Worm (Caenorhabditis elegans) whole organism, young adult: ENCODE data around the gene glct-6.

ENCODE experiments used
- B0261.1 ChIP-seq: sonication (generic microtip); optimal IDR thresholded peaks from 2 replicates; lab custom pipeline; 2016; ENCODE audit warnings: mild to moderate bottlenecking, missing genetic modification characterization, moderate library complexity, missing compliant biosample characterization
- C06A6.2 ChIP-seq: fragments of 200-800 bp; sonication (Bioruptor generic); conservative IDR thresholded peaks from 2 replicates; pipeline ENCODE4 v1.3.6; 2022; ENCODE audit warnings: missing genetic modification characterization, missing compliant biosample characterization
- C17E4.6 ChIP-seq: fragments of 200-800 bp; sonication (Bioruptor generic); IDR thresholded peaks from 2 replicates; pipeline ENCODE4 v1.3.6; 2022; ENCODE audit warnings: missing genetic modification reagents, missing genetic modification characterization, missing compliant biosample characterization
- D2030.7 ChIP-seq: fragments of 200-800 bp; sonication (Bioruptor generic); IDR thresholded peaks from 2 replicates; pipeline ENCODE4 v1.3.6; 2022; ENCODE audit warnings: missing genetic modification reagents, missing genetic modification characterization, missing compliant biosample characterization
- F10E7.11 ChIP-seq: sonication (generic microtip); optimal IDR thresholded peaks from 2 replicates; lab custom pipeline; 2017; ENCODE audit warnings: mild to moderate bottlenecking, missing genetic modification characterization, moderate library complexity, missing compliant biosample characterization
- F57A8.1 ChIP-seq: fragments of 200-800 bp; sonication (Bioruptor generic); optimal IDR thresholded peaks from 2 replicates; lab custom pipeline; 2018; ENCODE audit warnings: mild to moderate bottlenecking, missing genetic modification characterization, moderate library complexity, missing compliant biosample characterization
- K11D2.4 ChIP-seq: fragments of 200-800 bp; sonication (Bioruptor generic); IDR thresholded peaks from 2 replicates; pipeline ENCODE4 v1.3.6; 2022; ENCODE audit warnings: missing genetic modification reagents, missing genetic modification characterization, missing compliant biosample characterization
- K12H6.12 ChIP-seq: fragments of 200-800 bp; sonication (Bioruptor generic); optimal IDR thresholded peaks from 2 replicates; lab custom pipeline; 2018; ENCODE audit warnings: mild to moderate bottlenecking, missing genetic modification characterization, missing compliant biosample characterization
- Y67H2A.10 ChIP-seq: fragments of 200-800 bp; sonication (Bioruptor generic); conservative IDR thresholded peaks from 2 replicates; pipeline ENCODE4 v1.3.6; 2022; ENCODE audit warnings: missing genetic modification reagents, missing genetic modification characterization, missing compliant biosample characterization
- Y95B8A.8 ChIP-seq: fragments of 200-800 bp; sonication (Bioruptor generic); IDR thresholded peaks from 2 replicates; pipeline ENCODE4 v1.3.6; 2022; ENCODE audit warnings: missing genetic modification reagents, missing genetic modification characterization, missing compliant biosample characterization
- akir-1 ChIP-seq: fragments of 200-800 bp; sonication (Bioruptor generic); optimal IDR thresholded peaks from 2 replicates; lab custom pipeline; 2018; ENCODE audit warnings: mild to moderate bottlenecking, missing genetic modification characterization, moderate library complexity, missing compliant biosample characterization
- bed-2 ChIP-seq: fragments of 200-800 bp; sonication (Bioruptor generic); IDR thresholded peaks from 2 replicates; pipeline ENCODE4 v1.3.6; 2022; ENCODE audit warnings: missing genetic modification reagents, missing genetic modification characterization, missing compliant biosample characterization
- ceh-27 ChIP-seq: fragments of 200-800 bp; sonication (Bioruptor generic); optimal IDR thresholded peaks from 2 replicates; lab custom pipeline; 2018; ENCODE audit warnings: mild to moderate bottlenecking, missing genetic modification characterization, moderate library complexity, missing compliant biosample characterization
- ceh-40 ChIP-seq: fragments of 200-800 bp; sonication (Bioruptor generic); IDR thresholded peaks from 2 replicates; pipeline ENCODE4 v1.3.6; 2022; ENCODE audit warnings: missing genetic modification characterization, missing compliant biosample characterization
- ceh-58 ChIP-seq: fragments of 200-800 bp; sonication (Bioruptor generic); IDR thresholded peaks from 2 replicates; pipeline ENCODE4 v1.3.6; 2022; ENCODE audit warnings: missing genetic modification characterization, missing compliant biosample characterization
- ceh-79 ChIP-seq: sonication (generic microtip); optimal IDR thresholded peaks from 2 replicates; lab custom pipeline; 2017; ENCODE audit warnings: mild to moderate bottlenecking, missing genetic modification characterization, missing compliant biosample characterization
- chd-7 ChIP-seq: sonication (generic microtip); optimal IDR thresholded peaks from 2 replicates; lab custom pipeline; 2016; ENCODE audit warnings: mild to moderate bottlenecking, missing genetic modification characterization, moderate library complexity, missing compliant biosample characterization
- dox-1 ChIP-seq: fragments of 200-800 bp; sonication (Bioruptor generic); IDR thresholded peaks from 2 replicates; pipeline ENCODE4 v1.3.6; 2022; ENCODE audit warnings: missing genetic modification reagents, missing genetic modification characterization, missing compliant biosample characterization
- dpff-1 ChIP-seq: sonication (generic microtip); optimal IDR thresholded peaks from 2 replicates; lab custom pipeline; 2017; ENCODE audit warnings: mild to moderate bottlenecking, missing genetic modification characterization, missing compliant biosample characterization
- dpl-1 ChIP-seq: fragments of 150-350 bp; optimal IDR thresholded peaks from 2 replicates; lab custom pipeline; 2014; ENCODE audit warnings: missing biosample characterization, missing genetic modification reagents, missing genetic modification characterization
- egl-18 ChIP-seq: fragments of 200-800 bp; sonication (Bioruptor generic); IDR thresholded peaks from 2 replicates; pipeline ENCODE4 v1.3.6; 2022; ENCODE audit warnings: missing genetic modification reagents, missing genetic modification characterization, missing compliant biosample characterization
- ets-4 ChIP-seq: fragments of 200-800 bp; sonication (Bioruptor generic); optimal IDR thresholded peaks from 2 replicates; lab custom pipeline; 2018; ENCODE audit warnings: mild to moderate bottlenecking, missing genetic modification characterization, missing compliant biosample characterization
- fkh-3 ChIP-seq: sonication (generic microtip); optimal IDR thresholded peaks from 2 replicates; lab custom pipeline; 2016; ENCODE audit warnings: mild to moderate bottlenecking, missing genetic modification characterization, missing compliant biosample characterization
- him-1 ChIP-seq: sonication (generic microtip); optimal IDR thresholded peaks from 2 replicates; lab custom pipeline; 2016; ENCODE audit warnings: missing genotype, missing genetic modification reagents, missing genetic modification characterization, missing compliant biosample characterization
- hlh-12 ChIP-seq: sonication (generic microtip); optimal IDR thresholded peaks from 2 replicates; lab custom pipeline; 2016; ENCODE audit warnings: missing genetic modification characterization, missing compliant biosample characterization
- hlh-26 ChIP-seq: fragments of 200-800 bp; sonication (Bioruptor generic); conservative IDR thresholded peaks from 2 replicates; pipeline ENCODE4 v1.3.6; 2022; ENCODE audit warnings: missing genetic modification reagents, missing genetic modification characterization, missing compliant biosample characterization
- let-607 ChIP-seq, 2 experiments: fragments of 200-800 bp in 1 of 2; sonication (Bioruptor generic) in 1 of 2; sonication (generic microtip) in 1 of 2; optimal IDR thresholded peaks; 2 replicates each; lab custom pipeline; 2016 to 2018; ENCODE audit warnings: mild to moderate bottlenecking in 2 of 2, missing compliant biosample characterization in 2 of 2, missing genetic modification characterization in 2 of 2, moderate library complexity in 2 of 2, missing genotype in 1 of 2
- lsy-27 ChIP-seq: sonication (generic microtip); optimal IDR thresholded peaks from 2 replicates; lab custom pipeline; 2017; ENCODE audit warnings: missing genetic modification characterization, mild to moderate bottlenecking, missing compliant biosample characterization, antibody characterized with exemption, missing genotype, borderline replicate concordance; ENCODE audit not compliant: insufficient read depth
- mes-4 ChIP-seq: sonication (generic microtip); optimal IDR thresholded peaks from 2 replicates; lab custom pipeline; 2016; ENCODE audit warnings: missing genotype, missing genetic modification characterization, missing compliant biosample characterization
- mxl-1 ChIP-seq: sonication (generic microtip); optimal IDR thresholded peaks from 2 replicates; lab custom pipeline; 2016; ENCODE audit warnings: missing genetic modification characterization, missing compliant biosample characterization
- nfyb-1 ChIP-seq: fragments of 200-800 bp; sonication (Bioruptor generic); IDR thresholded peaks from 2 replicates; pipeline ENCODE4 v1.3.6; 2022; ENCODE audit warnings: missing genetic modification reagents, missing genetic modification characterization, missing compliant biosample characterization
- nhr-179 ChIP-seq: sonication (generic microtip); optimal IDR thresholded peaks from 2 replicates; lab custom pipeline; 2016; ENCODE audit warnings: mild to moderate bottlenecking, missing genetic modification characterization, missing compliant biosample characterization
- nhr-80 ChIP-seq: sonication (generic microtip); optimal IDR thresholded peaks from 2 replicates; lab custom pipeline; 2016; ENCODE audit warnings: missing genetic modification characterization, missing compliant biosample characterization
- nhr-90 ChIP-seq: sonication (generic microtip); optimal IDR thresholded peaks from 2 replicates; lab custom pipeline; 2016; ENCODE audit warnings: missing genotype, mild to moderate bottlenecking, missing genetic modification characterization, missing compliant biosample characterization
- pha-4 ChIP-seq: fragments of 150-350 bp; sonication (generic microtip); optimal IDR thresholded peaks from 2 replicates; lab custom pipeline; 2014; ENCODE audit warnings: missing biosample characterization, missing genetic modification reagents, missing genetic modification characterization
- rcor-1 ChIP-seq: fragments of 200-800 bp; sonication (Bioruptor generic); IDR thresholded peaks from 2 replicates; pipeline ENCODE4 v1.3.6; 2022; ENCODE audit warnings: missing genetic modification reagents, missing genetic modification characterization, missing compliant biosample characterization
- rec-8 ChIP-seq, 2 experiments: sonication (generic microtip); optimal IDR thresholded peaks; 2 replicates each; lab custom pipeline; 2016; ENCODE audit warnings: mild to moderate bottlenecking in 2 of 2, missing genetic modification characterization in 2 of 2, missing genetic modification reagents in 2 of 2, missing genotype in 2 of 2, missing biosample characterization in 1 of 2, missing compliant biosample characterization in 1 of 2, moderate library complexity in 1 of 2
- tbp1 ChIP-seq: fragments of 200-800 bp; sonication (Bioruptor generic); optimal IDR thresholded peaks from 2 replicates; lab custom pipeline; 2018; ENCODE audit warnings: mild to moderate bottlenecking, missing genetic modification characterization, missing compliant biosample characterization
- unc-62 ChIP-seq: fragments of 150-350 bp; optimal IDR thresholded peaks from 2 replicates; lab custom pipeline; 2014; ENCODE audit warnings: missing biosample characterization, missing genetic modification reagents, missing genetic modification characterization
- xnd-1 ChIP-seq: sonication (generic microtip); optimal IDR thresholded peaks from 2 replicates; lab custom pipeline; 2016; ENCODE audit warnings: missing genotype, missing genetic modification reagents, missing genetic modification characterization, missing compliant biosample characterization
- zfh-2 ChIP-seq: fragments of 200-800 bp; sonication (Bioruptor generic); conservative IDR thresholded peaks from 2 replicates; pipeline ENCODE4 v1.3.6; 2022; ENCODE audit warnings: missing genetic modification reagents, missing genetic modification characterization, missing compliant biosample characterization
- ztf-22 ChIP-seq: fragments of 200-800 bp; sonication (Bioruptor generic); optimal IDR thresholded peaks from 2 replicates; lab custom pipeline; 2018; ENCODE audit warnings: mild to moderate bottlenecking, missing genetic modification characterization, moderate library complexity, missing compliant biosample characterization
- ztf-26 ChIP-seq: sonication (generic microtip); optimal IDR thresholded peaks from 2 replicates; lab custom pipeline; 2017; ENCODE audit warnings: missing genetic modification characterization, missing compliant biosample characterization
- ztf-28 ChIP-seq: fragments of 200-800 bp; sonication (Bioruptor generic); IDR thresholded peaks from 2 replicates; pipeline ENCODE4 v1.3.6; 2022; ENCODE audit warnings: missing genetic modification reagents, missing genetic modification characterization, missing compliant biosample characterization

Gene glct-6

DNA sequence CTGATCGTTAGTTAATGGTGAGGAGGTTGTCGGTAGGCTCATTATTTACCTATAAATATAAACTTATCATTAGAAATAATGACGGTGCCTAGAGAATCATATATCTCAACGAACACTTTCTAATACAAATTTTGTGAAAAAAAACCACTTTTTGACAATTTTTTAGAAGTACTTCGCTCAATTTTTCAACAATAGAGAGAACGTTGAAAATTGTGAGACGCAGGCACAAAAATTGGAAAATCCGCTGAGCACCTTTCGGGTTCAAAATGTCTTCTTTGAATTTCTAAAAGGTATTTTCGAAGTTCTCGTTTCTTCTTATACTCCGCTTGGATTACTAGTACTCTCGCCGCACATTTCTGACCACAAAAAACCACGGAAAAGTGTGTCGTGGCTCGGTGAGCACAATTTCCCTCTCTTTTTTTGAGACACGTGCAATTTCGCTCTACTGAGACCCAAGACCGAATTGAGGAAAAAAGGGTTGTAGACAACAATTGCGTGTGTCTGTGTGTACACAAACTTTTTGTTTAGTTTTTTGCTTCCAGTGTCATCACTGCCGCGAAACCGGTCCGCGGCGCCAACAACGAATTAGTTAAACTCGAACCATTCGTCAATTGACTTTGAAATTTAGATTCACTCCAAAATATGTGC lies 43.1 kb upstream of the glct-6 start, which contains the start of gene nape-1 (continued):
- TF ChIP-seq chd-7 (tag; lab: Kevin White, UChicago) = no peak
- no peak; the same call in 1 of the 2 replicates for TF ChIP-seq zfh-2
- TF ChIP-seq ceh-40 (GFP tag; lab: Robert Waterston, UW) = no peak
- peak; percentile 51; the same call in 1 of the 2 replicates for TF ChIP-seq K11D2.4
- no peak for TF ChIP-seq nhr-179 (tag; lab: Kevin White, UChicago)
- TF ChIP-seq ztf-22 (GFP tag; lab: Kevin White, UChicago) = no peak
- TF ChIP-seq let-607 (tag; optimal IDR thresholded peaks at IDR 0.05; lab: Kevin White, UChicago) = peak; percentile 6 to 7
- TF ChIP-seq akir-1 = no peak
- peak; percentile 32; the same call in 1 of the 2 replicates for TF ChIP-seq dox-1
- no peak for TF ChIP-seq tbp1 (GFP tag; lab: Kevin White, UChicago)
- no peak for TF ChIP-seq dpff-1
- no peak for TF ChIP-seq C17E4.6
- peak; percentile 72 for TF ChIP-seq nhr-80 (tag; lab: Kevin White, UChicago)

ce11 chrIV:3741874-3742273 lies 42.1 kb upstream of the glct-6 start:
- TF ChIP-seq B0261.1 (no peak), tbp1 (GFP tag; lab: Kevin White, UChicago) (no peak), K12H6.12 (tag; lab: Kevin White, UChicago) (no peak), F57A8.1 (GFP tag; lab: Kevin White, UChicago) (no peak), Y95B8A.8 (GFP tag; lab: Robert Waterston, UW) (no peak), ceh-27 (no peak), lsy-27 (no peak), dox-1 (no peak), mes-4 (tag; lab: Kevin White, UChicago) (no peak), D2030.7 (GFP tag; lab: Robert Waterston, UW) (no peak), dpff-1 (no peak), pha-4 (tag; lab: Kevin White, UChicago) (no peak), ceh-40 (GFP tag; lab: Robert Waterston, UW) (no peak), rec-8 (tag; optimal IDR thresholded peaks at IDR 0.05; lab: Kevin White, UChicago) (no peak)

DNA sequence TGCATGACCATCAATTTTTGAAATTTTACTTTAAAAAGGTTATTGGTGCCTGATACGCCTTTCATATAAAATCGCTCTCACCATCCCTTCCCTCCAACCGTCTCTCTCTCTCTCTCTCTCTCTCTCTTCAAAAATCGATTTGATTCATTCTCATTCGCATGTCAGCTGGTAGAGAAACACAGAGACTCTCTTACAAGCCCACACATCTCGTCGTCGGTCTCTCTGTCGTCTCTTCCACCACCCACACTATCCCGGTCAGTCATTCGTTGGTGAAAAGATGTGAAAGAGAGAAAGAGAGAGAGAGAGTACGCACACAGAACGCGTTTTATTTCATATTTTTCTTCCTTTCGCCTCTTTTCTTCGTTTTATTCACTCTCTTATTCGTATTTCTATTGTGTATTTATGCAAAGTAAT lies 41.6 kb upstream of the glct-6 start:
- peak; percentile 20 for TF ChIP-seq tbp1 (GFP tag; lab: Kevin White, UChicago)
- TF ChIP-seq nfyb-1 (GFP tag; lab: Robert Waterston, UW) = peak; percentile 25; the same call in 1 of the 2 replicates
- no peak for TF ChIP-seq Y95B8A.8 (GFP tag; lab: Robert Waterston, UW)
- TF ChIP-seq hlh-26 = no peak
- TF ChIP-seq nhr-80 (tag; lab: Kevin White, UChicago) = peak; percentile 48
- no peak for TF ChIP-seq him-1 (tag; lab: Kevin White, UChicago)
- TF ChIP-seq ceh-40 (GFP tag; lab: Robert Waterston, UW) = no peak
- TF ChIP-seq rec-8 (tag; optimal IDR thresholded peaks at IDR 0.05; lab: Kevin White, UChicago) = no peak
- TF ChIP-seq ztf-28 = no peak
- no peak for TF ChIP-seq hlh-12 (tag; lab: Kevin White, UChicago)
- TF ChIP-seq unc-62 (GFP tag; lab: Kevin White, UChicago) = no peak
- TF ChIP-seq ceh-27 = peak; percentile 38
- no peak for TF ChIP-seq xnd-1 (tag; lab: Kevin White, UChicago)
- no peak for TF ChIP-seq F10E7.11 (tag; lab: Kevin White, UChicago)
- TF ChIP-seq egl-18 (GFP tag; lab: Robert Waterston, UW) = no peak
- TF ChIP-seq nhr-179 (tag; lab: Kevin White, UChicago) = no peak
- peak; percentile 78 for TF ChIP-seq ets-4 (GFP tag; lab: Kevin White, UChicago)
- TF ChIP-seq mxl-1 (tag; lab: Kevin White, UChicago) = no peak
- TF ChIP-seq ceh-58 (GFP tag; lab: Robert Waterston, UW) = no peak
- peak; percentile 67; the same call in 1 of the 2 replicates for TF ChIP-seq dox-1
- no peak for TF ChIP-seq Y67H2A.10 (GFP tag; lab: Robert Waterston, UW)
- TF ChIP-seq nhr-90 = no peak
- TF ChIP-seq dpl-1 (GFP tag; lab: Kevin White, UChicago) = no peak
- no peak for TF ChIP-seq bed-2 (GFP tag; lab: Robert Waterston, UW)
- no peak for TF ChIP-seq ceh-79 (tag; lab: Kevin White, UChicago)
- no peak for TF ChIP-seq C06A6.2 (GFP tag; lab: Robert Waterston, UW)
- no peak for TF ChIP-seq dpff-1
- TF ChIP-seq ztf-26 = peak; percentile 20
- TF ChIP-seq rcor-1 (GFP tag; lab: Robert Waterston, UW) = peak; percentile 48
- TF ChIP-seq fkh-3 (tag; lab: Kevin White, UChicago) = no peak
- TF ChIP-seq C17E4.6 = no peak
- no peak for TF ChIP-seq F57A8.1 (GFP tag; lab: Kevin White, UChicago)
